Fruit fly (Drosophila melanogaster): ENCODE measurements around the gene klg.

DNA sequence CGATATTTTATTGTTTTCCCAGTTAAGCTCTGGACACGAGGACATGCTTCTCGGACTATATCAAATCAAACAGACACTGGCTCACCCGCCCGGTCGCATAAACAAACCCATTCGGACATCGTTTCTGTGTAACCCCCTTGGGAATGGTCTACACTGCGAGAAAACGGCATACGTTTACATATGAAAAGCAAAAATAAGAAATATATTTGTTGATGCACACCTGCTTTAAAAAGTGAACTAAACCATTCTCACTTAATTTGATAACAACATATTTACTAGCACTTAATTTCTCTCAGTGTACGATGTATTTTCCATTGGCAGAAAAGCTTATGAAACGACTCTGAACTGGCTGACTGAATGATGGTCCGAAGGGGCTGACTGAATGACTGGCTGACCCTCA, 37.1 kb upstream of the klg start:
- no peak for TF ChIP-seq Gug (GFP tag; IDR thresholded peaks at IDR 0.05)
- TF ChIP-seq net (GFP tag; optimal IDR thresholded peaks at IDR 0.05): no peak
- no peak for TF ChIP-seq CG16779 (tag; optimal IDR thresholded peaks at IDR 0.05)
- no peak for TF ChIP-seq OdsH (GFP tag; optimal IDR thresholded peaks at IDR 0.05)
- TF ChIP-seq CG32006 (GFP tag; optimal IDR thresholded peaks at IDR 0.05): no peak
- TF ChIP-seq CG1621 (tag; optimal IDR thresholded peaks at IDR 0.05): no peak
- no peak for TF ChIP-seq CG15336 (GFP tag; IDR thresholded peaks at IDR 0.05)
- TF ChIP-seq Ets96B (tag; optimal IDR thresholded peaks at IDR 0.05): no peak
- TF ChIP-seq cyc (GFP tag; optimal IDR thresholded peaks at IDR 0.05): no peak
- no peak for TF ChIP-seq CG8319 (GFP tag; optimal IDR thresholded peaks at IDR 0.05)
- no peak for TF ChIP-seq topi (GFP tag; optimal IDR thresholded peaks at IDR 0.05)
